Worm (Caenorhabditis elegans) whole organism, L2 larva: Measurements from ENCODE around the gene ztf-13.

ENCODE experiments used
- C34F6.9 ChIP-seq: fragments of 150-350 bp; optimal IDR thresholded peaks from 2 replicates; lab custom pipeline; 2014; ENCODE audit warnings: missing biosample characterization, missing genetic modification characterization
- F13H6.1 ChIP-seq: sonication (generic microtip); optimal IDR thresholded peaks from 2 replicates; lab custom pipeline; 2016; ENCODE audit warnings: missing genetic modification characterization, missing compliant biosample characterization
- R02D3.7 ChIP-seq: fragments of 150-350 bp; optimal IDR thresholded peaks from 2 replicates; lab custom pipeline; 2014; ENCODE audit warnings: missing biosample characterization, missing genetic modification characterization
- Y55F3AM.14 ChIP-seq: fragments of 200-800 bp; sonication (Bioruptor generic); optimal IDR thresholded peaks from 2 replicates; lab custom pipeline; 2018; ENCODE audit warnings: mild to moderate bottlenecking, missing genetic modification characterization, missing compliant biosample characterization
- ZK546.5 ChIP-seq: sonication (generic microtip); optimal IDR thresholded peaks from 2 replicates; lab custom pipeline; 2017; ENCODE audit warnings: missing biosample characterization, missing genetic modification characterization
- alr-1 ChIP-seq: fragments of 150-350 bp; optimal IDR thresholded peaks from 2 replicates; lab custom pipeline; 2014; ENCODE audit warnings: missing biosample characterization, missing genetic modification characterization
- aly-2 ChIP-seq: fragments of 150-350 bp; optimal IDR thresholded peaks from 2 replicates; lab custom pipeline; 2014; ENCODE audit warnings: missing biosample characterization, missing genetic modification characterization
- ama-1 ChIP-seq: fragments of 150-350 bp; optimal IDR thresholded peaks from 2 replicates; lab custom pipeline; 2018; ENCODE audit warnings: inconsistent platforms
- blmp-1 ChIP-seq: sonication (generic microtip); optimal IDR thresholded peaks from 2 replicates; lab custom pipeline; 2017; ENCODE audit warnings: missing genetic modification characterization, mild to moderate bottlenecking, missing compliant biosample characterization, antibody characterized with exemption, moderate library complexity; ENCODE audit not compliant: insufficient read depth
- ceh-16 ChIP-seq: fragments of 150-350 bp; optimal IDR thresholded peaks from 2 replicates; lab custom pipeline; 2014; ENCODE audit warnings: missing biosample characterization, missing genetic modification characterization
- ceh-82 ChIP-seq: fragments of 150-350 bp; optimal IDR thresholded peaks from 2 replicates; lab custom pipeline; 2014; ENCODE audit warnings: missing biosample characterization, missing genetic modification characterization
- crh-2 ChIP-seq: sonication (generic microtip); optimal IDR thresholded peaks from 2 replicates; lab custom pipeline; 2017; ENCODE audit warnings: missing biosample characterization, missing genetic modification characterization
- dmd-4 ChIP-seq: sonication (generic microtip); optimal IDR thresholded peaks from 2 replicates; lab custom pipeline; 2017; ENCODE audit warnings: missing biosample characterization, missing genetic modification characterization
- egl-27 ChIP-seq: sonication (generic microtip); optimal IDR thresholded peaks from 3 replicates; lab custom pipeline; 2017; ENCODE audit warnings: missing biosample characterization, missing genetic modification reagents, missing genetic modification characterization
- elt-1 ChIP-seq: fragments of 150-350 bp; optimal IDR thresholded peaks from 2 replicates; lab custom pipeline; 2014; ENCODE audit warnings: missing biosample characterization, missing genetic modification characterization
- elt-3 ChIP-seq: sonication (generic microtip); optimal IDR thresholded peaks from 2 replicates; lab custom pipeline; 2017; ENCODE audit warnings: missing biosample characterization, missing genetic modification characterization
- fos-1 ChIP-seq: fragments of 150-350 bp; optimal IDR thresholded peaks from 2 replicates; lab custom pipeline; 2014; ENCODE audit warnings: missing biosample characterization, missing genetic modification characterization
- gmeb-1 ChIP-seq: fragments of 150-350 bp; optimal IDR thresholded peaks from 2 replicates; lab custom pipeline; 2014; ENCODE audit warnings: missing biosample characterization, missing genetic modification characterization
- lin-11 ChIP-seq: fragments of 150-350 bp; sonication (generic microtip); optimal IDR thresholded peaks from 2 replicates; lab custom pipeline; 2014; ENCODE audit warnings: missing biosample characterization, missing genetic modification characterization, inconsistent platforms, mixed read lengths
- lin-13 ChIP-seq: fragments of 150-350 bp; optimal IDR thresholded peaks from 2 replicates; lab custom pipeline; 2014; ENCODE audit warnings: missing biosample characterization, missing genetic modification reagents, missing genetic modification characterization
- lin-39 ChIP-seq: fragments of 150-350 bp; optimal IDR thresholded peaks from 2 replicates; lab custom pipeline; 2014; ENCODE audit warnings: missing biosample characterization, missing genetic modification reagents, missing genetic modification characterization
- lsy-2 ChIP-seq, 2 experiments: fragments of 150-350 bp in 1 of 2; sonication (generic microtip) in 1 of 2; optimal IDR thresholded peaks; 2 replicates each; lab custom pipeline; 2014 to 2017; ENCODE audit warnings: missing biosample characterization in 2 of 2, missing genetic modification characterization in 2 of 2
- mab-5 ChIP-seq: fragments of 150-350 bp; optimal IDR thresholded peaks from 2 replicates; lab custom pipeline; 2014; ENCODE audit warnings: missing biosample characterization, missing genetic modification characterization
- mbf-1 ChIP-seq: sonication (generic microtip); optimal IDR thresholded peaks from 2 replicates; lab custom pipeline; 2017; ENCODE audit warnings: missing biosample characterization, missing genetic modification characterization
- mdl-1 ChIP-seq, 2 experiments: fragments of 150-350 bp in 1 of 2; sonication (generic microtip) in 1 of 2; optimal IDR thresholded peaks; 2 replicates each; lab custom pipeline; 2017; ENCODE audit warnings: missing biosample characterization in 2 of 2, missing genetic modification characterization in 2 of 2
- nhr-10 ChIP-seq: sonication (generic microtip); optimal IDR thresholded peaks from 2 replicates; lab custom pipeline; 2017; ENCODE audit warnings: missing biosample characterization, missing genetic modification characterization
- nhr-11 ChIP-seq: fragments of 150-350 bp; optimal IDR thresholded peaks from 2 replicates; lab custom pipeline; 2014; ENCODE audit warnings: missing biosample characterization, missing genetic modification characterization
- nhr-12 ChIP-seq: fragments of 150-350 bp; optimal IDR thresholded peaks from 2 replicates; lab custom pipeline; 2014; ENCODE audit warnings: missing biosample characterization, missing genetic modification characterization
- nhr-129 ChIP-seq: fragments of 150-350 bp; optimal IDR thresholded peaks from 2 replicates; lab custom pipeline; 2014; ENCODE audit warnings: missing biosample characterization, missing genetic modification characterization
- nhr-23 ChIP-seq: fragments of 150-350 bp; optimal IDR thresholded peaks from 2 replicates; lab custom pipeline; 2014; ENCODE audit warnings: missing biosample characterization, missing genetic modification reagents, missing genetic modification characterization
- nhr-237 ChIP-seq: fragments of 150-350 bp; optimal IDR thresholded peaks from 2 replicates; lab custom pipeline; 2014; ENCODE audit warnings: missing biosample characterization, missing genetic modification characterization
- nhr-25 ChIP-seq: fragments of 150-350 bp; sonication (generic microtip); optimal IDR thresholded peaks from 3 replicates; lab custom pipeline; 2014; ENCODE audit warnings: missing biosample characterization, missing genetic modification characterization
- nhr-6 ChIP-seq: fragments of 150-350 bp; optimal IDR thresholded peaks from 2 replicates; lab custom pipeline; 2014; ENCODE audit warnings: missing biosample characterization, missing genetic modification characterization
- nhr-77 ChIP-seq: fragments of 150-350 bp; optimal IDR thresholded peaks from 2 replicates; lab custom pipeline; 2014; ENCODE audit warnings: missing biosample characterization, missing genetic modification characterization
- peb-1 ChIP-seq: fragments of 150-350 bp; optimal IDR thresholded peaks from 2 replicates; lab custom pipeline; 2014; ENCODE audit warnings: missing biosample characterization, missing genetic modification characterization
- sem-4 ChIP-seq: fragments of 150-350 bp; optimal IDR thresholded peaks from 2 replicates; lab custom pipeline; 2014; ENCODE audit warnings: missing biosample characterization, missing genetic modification reagents, missing genetic modification characterization
- skn-1 ChIP-seq: sonication (generic microtip); optimal IDR thresholded peaks from 2 replicates; lab custom pipeline; 2017; ENCODE audit warnings: missing biosample characterization, missing genetic modification characterization
- sma-3 ChIP-seq: sonication (generic microtip); optimal IDR thresholded peaks from 2 replicates; lab custom pipeline; 2016; ENCODE audit warnings: missing genetic modification reagents, missing genetic modification characterization, missing compliant biosample characterization
- sma-9 ChIP-seq, 2 experiments: fragments of 150-350 bp in 1 of 2; sonication (generic microtip) in 1 of 2; optimal IDR thresholded peaks; 2 replicates each; lab custom pipeline; 2014 to 2016; ENCODE audit warnings: missing genetic modification characterization in 2 of 2, mild to moderate bottlenecking in 1 of 2, missing biosample characterization in 1 of 2, missing compliant biosample characterization in 1 of 2, missing genetic modification reagents in 1 of 2, moderate library complexity in 1 of 2
- snpc-4 ChIP-seq: fragments of 150-350 bp; optimal IDR thresholded peaks from 2 replicates; lab custom pipeline; 2014; ENCODE audit warnings: missing biosample characterization, missing genetic modification characterization
- unc-39 ChIP-seq: fragments of 150-350 bp; optimal IDR thresholded peaks from 2 replicates; lab custom pipeline; 2014; ENCODE audit warnings: missing biosample characterization, missing genetic modification characterization
- unc-55 ChIP-seq: fragments of 150-350 bp; sonication (generic microtip); optimal IDR thresholded peaks from 3 replicates; lab custom pipeline; 2014; ENCODE audit warnings: missing biosample characterization, missing genetic modification reagents, missing genetic modification characterization
- unc-62 ChIP-seq: fragments of 150-350 bp; optimal IDR thresholded peaks from 2 replicates; lab custom pipeline; 2014; ENCODE audit warnings: missing biosample characterization, missing genetic modification reagents, missing genetic modification characterization
- zag-1 ChIP-seq: fragments of 150-350 bp; optimal IDR thresholded peaks from 2 replicates; lab custom pipeline; 2014; ENCODE audit warnings: missing biosample characterization, missing genetic modification characterization
- ztf-1 ChIP-seq: fragments of 200-800 bp; sonication (Bioruptor generic); conservative IDR thresholded peaks from 2 replicates; pipeline ENCODE4 v1.3.6; 2022; ENCODE audit warnings: missing genetic modification characterization, missing compliant biosample characterization
- ztf-11 ChIP-seq: sonication (generic microtip); optimal IDR thresholded peaks from 2 replicates; lab custom pipeline; 2017; ENCODE audit warnings: missing biosample characterization, missing genetic modification characterization
- ztf-4 ChIP-seq: fragments of 150-350 bp; optimal IDR thresholded peaks from 2 replicates; lab custom pipeline; 2014; ENCODE audit warnings: missing biosample characterization, missing genetic modification characterization

The ztf-13 gene

DNA sequence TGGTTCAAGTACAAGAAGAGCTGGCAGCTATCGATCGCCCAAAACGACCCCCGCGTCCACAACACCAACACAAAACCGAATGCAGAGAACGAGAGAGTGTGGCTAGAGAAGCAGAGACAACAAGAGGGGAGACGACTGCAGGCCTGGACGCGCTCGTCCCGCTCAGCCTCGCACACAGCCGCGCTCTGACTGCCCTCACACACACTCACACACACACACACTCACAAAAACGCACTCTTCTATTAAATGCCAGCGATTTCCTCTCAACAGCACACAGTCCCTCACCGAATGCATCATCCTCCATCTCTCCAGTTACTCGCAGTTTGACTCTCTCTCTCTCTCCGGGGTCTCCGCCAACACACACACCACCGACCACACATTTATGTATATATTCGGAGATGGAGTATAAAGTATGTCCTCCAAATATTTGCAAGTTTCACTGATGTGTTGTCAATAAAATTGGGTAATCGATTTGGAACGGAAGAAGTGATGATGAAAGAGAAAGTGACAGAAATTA lies 25.7 kb upstream of the ztf-13 start (continued):
- TF ChIP-seq unc-39 (tag; lab: Kevin White, UChicago) (peak; percentile 92), nhr-237 (tag; lab: Kevin White, UChicago) (peak; percentile 21), nhr-10 (tag; lab: Kevin White, UChicago) (no peak), sem-4 (peak; percentile 92), ztf-4 (tag; lab: Kevin White, UChicago) (peak; percentile 87), crh-2 (tag; lab: Kevin White, UChicago) (peak; percentile 96), elt-1 (no peak), dmd-4 (no peak), ZK546.5 (tag; lab: Kevin White, UChicago) (no peak), nhr-12 (tag; lab: Kevin White, UChicago) (no peak), elt-3 (tag; lab: Kevin White, UChicago) (no peak), unc-62 (GFP tag; lab: Kevin White, UChicago) (no peak), lin-39 (peak; percentile 71), egl-27 (tag; lab: Kevin White, UChicago) (peak; percentile 95)

- TF ChIP-seq ztf-1 (GFP tag; lab: Robert Waterston, UW) = no peak
- no peak for TF ChIP-seq nhr-12 (tag; lab: Kevin White, UChicago)
- no peak for TF ChIP-seq Y55F3AM.14 (GFP tag; lab: Kevin White, UChicago)
- TF ChIP-seq F13H6.1 (tag; lab: Kevin White, UChicago) = no peak
- TF ChIP-seq fos-1 (tag; lab: Kevin White, UChicago) = no peak
- TF ChIP-seq ceh-82 (tag; lab: Kevin White, UChicago) = no peak
- no peak for TF ChIP-seq elt-1
- TF ChIP-seq ztf-4 (tag; lab: Kevin White, UChicago) = no peak
Measured at ce11 chrX:3126979-3127378, 25.0 kb upstream of the ztf-13 start, which contains the start of gene spc-1. Gene spc-1 (minus strand): TSS chrX:3127079.

DNA sequence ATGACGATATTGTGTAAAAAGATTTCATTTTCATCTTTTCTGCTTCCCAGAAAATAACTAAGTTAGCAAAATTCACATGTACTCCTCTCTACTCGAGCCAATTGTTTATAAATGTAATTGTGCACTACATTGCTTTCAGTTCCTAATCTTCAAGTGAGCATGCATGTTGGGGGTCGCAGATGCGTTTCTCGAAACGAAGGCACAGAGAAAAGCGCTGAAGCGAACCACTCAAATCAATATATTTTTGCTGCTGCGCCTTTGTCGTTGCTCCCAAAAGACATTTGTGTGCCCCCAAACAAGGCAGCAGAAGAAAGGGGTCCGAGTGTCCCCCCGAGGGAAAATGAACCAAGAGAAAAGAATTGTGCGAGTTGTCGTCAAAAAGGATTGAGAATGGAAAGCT lies 24.3 kb upstream of the ztf-13 start:
- TF ChIP-seq lin-13 (peak; percentile 10), dmd-4 (no peak), Y55F3AM.14 (GFP tag; lab: Kevin White, UChicago) (peak; percentile 42), alr-1 (tag; lab: Kevin White, UChicago) (no peak), nhr-23 (tag; lab: Kevin White, UChicago) (no peak), ceh-82 (tag; lab: Kevin White, UChicago) (no peak), ceh-16 (tag; lab: Kevin White, UChicago) (no peak), aly-2 (tag; lab: Kevin White, UChicago) (no peak), egl-27 (tag; lab: Kevin White, UChicago) (no peak), nhr-77 (tag; lab: Kevin White, UChicago) (no peak), crh-2 (tag; lab: Kevin White, UChicago) (no peak), gmeb-1 (tag; lab: Kevin White, UChicago) (no peak), nhr-237 (tag; lab: Kevin White, UChicago) (no peak), nhr-6 (tag; lab: Kevin White, UChicago) (no peak), blmp-1 (tag; lab: Kevin White, UChicago) (no peak), ztf-4 (tag; lab: Kevin White, UChicago) (no peak), sma-9 (GFP tag; optimal IDR thresholded peaks at IDR 0.05; lab: Kevin White, UChicago) (no peak), sma-9 (tag; optimal IDR thresholded peaks at IDR 0.05; lab: Kevin White, UChicago) (no peak), C34F6.9 (tag; lab: Kevin White, UChicago) (peak; percentile 62), nhr-129 (tag; lab: Kevin White, UChicago) (peak; percentile 2), skn-1 (tag; lab: Kevin White, UChicago) (no peak), zag-1 (tag; lab: Kevin White, UChicago) (no peak), nhr-11 (tag; lab: Kevin White, UChicago) (no peak), lin-39 (no peak), elt-3 (tag; lab: Kevin White, UChicago) (no peak), lsy-2 (tag; optimal IDR thresholded peaks at IDR 0.05; lab: Kevin White, UChicago) (peak in 1 of 2 experiments; percentile 41), elt-1 (no peak), ztf-11 (tag; lab: Kevin White, UChicago) (no peak), ama-1 (no peak), mbf-1 (tag; lab: Kevin White, UChicago) (no peak), nhr-12 (tag; lab: Kevin White, UChicago) (no peak), mdl-1 (tag; optimal IDR thresholded peaks at IDR 0.05; lab: Kevin White, UChicago) (no peak), nhr-25 (tag; lab: Kevin White, UChicago) (no peak), snpc-4 (no peak), unc-55 (GFP tag; lab: Kevin White, UChicago) (peak; percentile 20), mab-5 (peak; percentile 0), sma-3 (GFP tag; lab: Kevin White, UChicago) (no peak), unc-39 (tag; lab: Kevin White, UChicago) (no peak), R02D3.7 (no peak), unc-62 (GFP tag; lab: Kevin White, UChicago) (no peak), ZK546.5 (tag; lab: Kevin White, UChicago) (no peak), fos-1 (tag; lab: Kevin White, UChicago) (no peak), F13H6.1 (tag; lab: Kevin White, UChicago) (peak; percentile 23), lin-11 (tag; lab: Kevin White, UChicago) (no peak), sem-4 (no peak), peb-1 (tag; lab: Kevin White, UChicago) (no peak), nhr-10 (tag; lab: Kevin White, UChicago) (no peak)
